Worm (Caenorhabditis elegans) whole organism, L3 larva: ENCODE measurements around the gene F57A10.2.

Source experiments
- R02D3.7 ChIP-seq: fragments of 150-350 bp; optimal IDR thresholded peaks from 2 replicates; lab custom pipeline; 2014; ENCODE audit warnings: missing biosample characterization, missing genetic modification characterization
- ZK546.5 ChIP-seq: sonication (generic microtip); optimal IDR thresholded peaks from 2 replicates; lab custom pipeline; 2017; ENCODE audit warnings: missing biosample characterization, missing genetic modification characterization
- aly-2 ChIP-seq: fragments of 150-350 bp; optimal IDR thresholded peaks from 2 replicates; lab custom pipeline; 2014; ENCODE audit warnings: missing biosample characterization, missing genetic modification characterization
- ama-1 ChIP-seq: fragments of 150-350 bp; optimal IDR thresholded peaks from 2 replicates; lab custom pipeline; 2018
- ceh-16 ChIP-seq: sonication (generic microtip); optimal IDR thresholded peaks from 2 replicates; lab custom pipeline; 2017; ENCODE audit warnings: missing biosample characterization, missing genetic modification characterization
- ceh-28 ChIP-seq: fragments of 150-350 bp; optimal IDR thresholded peaks from 2 replicates; lab custom pipeline; 2014; ENCODE audit warnings: missing biosample characterization, missing genetic modification reagents, missing genetic modification characterization
- ceh-82 ChIP-seq: fragments of 150-350 bp; optimal IDR thresholded peaks from 2 replicates; lab custom pipeline; 2014; ENCODE audit warnings: missing biosample characterization, missing genetic modification characterization
- ceh-9 ChIP-seq: sonication (generic microtip); optimal IDR thresholded peaks from 2 replicates; lab custom pipeline; 2018; ENCODE audit warnings: missing biosample characterization, missing genetic modification characterization
- daf-12 ChIP-seq: fragments of 150-350 bp; optimal IDR thresholded peaks from 2 replicates; lab custom pipeline; 2014; ENCODE audit warnings: missing biosample characterization, missing genetic modification reagents, missing genetic modification characterization
- egl-27 ChIP-seq: sonication (generic microtip); optimal IDR thresholded peaks from 4 replicates; lab custom pipeline; 2017; ENCODE audit warnings: missing biosample characterization, missing genetic modification reagents, missing genetic modification characterization
- elt-1 ChIP-seq: fragments of 150-350 bp; optimal IDR thresholded peaks from 2 replicates; lab custom pipeline; 2014; ENCODE audit warnings: missing biosample characterization, missing genetic modification characterization
- elt-3 ChIP-seq, 3 experiments: fragments of 150-350 bp in 1 of 3; sonication (generic microtip) in 2 of 3; optimal IDR thresholded peaks; 2 replicates in 2 of 3; 4 replicates in 1 of 3; lab custom pipeline; 2014 to 2017; ENCODE audit warnings: missing biosample characterization in 3 of 3, missing genetic modification characterization in 3 of 3
- fkh-10 ChIP-seq: sonication (generic microtip); optimal IDR thresholded peaks from 2 replicates; lab custom pipeline; 2017; ENCODE audit warnings: missing biosample characterization, missing genetic modification reagents, missing genetic modification characterization
- fkh-2 ChIP-seq: fragments of 150-350 bp; optimal IDR thresholded peaks from 2 replicates; lab custom pipeline; 2014; ENCODE audit warnings: missing biosample characterization, missing genetic modification reagents, missing genetic modification characterization
- hmg-11 ChIP-seq: sonication (generic microtip); optimal IDR thresholded peaks from 2 replicates; lab custom pipeline; 2016; ENCODE audit warnings: missing genetic modification characterization, missing compliant biosample characterization
- jun-1 ChIP-seq: fragments of 150-350 bp; optimal IDR thresholded peaks from 2 replicates; lab custom pipeline; 2014; ENCODE audit warnings: missing biosample characterization, missing genetic modification reagents, missing genetic modification characterization
- lin-15B ChIP-seq: fragments of 150-350 bp; optimal IDR thresholded peaks from 2 replicates; lab custom pipeline; 2014; ENCODE audit warnings: missing biosample characterization, missing genetic modification characterization
- lin-39 ChIP-seq: fragments of 150-350 bp; optimal IDR thresholded peaks from 2 replicates; lab custom pipeline; 2018; ENCODE audit warnings: missing biosample characterization, missing genetic modification reagents, missing genetic modification characterization
- lsy-12 ChIP-seq: sonication (generic microtip); optimal IDR thresholded peaks from 2 replicates; lab custom pipeline; 2016; ENCODE audit warnings: mild to moderate bottlenecking, missing genetic modification characterization, missing compliant biosample characterization
- mdl-1 ChIP-seq: fragments of 150-350 bp; optimal IDR thresholded peaks from 2 replicates; lab custom pipeline; 2014; ENCODE audit warnings: missing biosample characterization, missing genetic modification characterization
- mml-1 ChIP-seq: fragments of 150-350 bp; sonication (generic microtip); optimal IDR thresholded peaks from 3 replicates; lab custom pipeline; 2014; ENCODE audit warnings: missing biosample characterization, missing genetic modification characterization
- nfya-1 ChIP-seq: sonication (generic microtip); optimal IDR thresholded peaks from 2 replicates; lab custom pipeline; 2017; ENCODE audit warnings: missing genetic modification characterization, mild to moderate bottlenecking, missing compliant biosample characterization, antibody characterized with exemption, moderate library complexity; ENCODE audit not compliant: insufficient read depth
- nhr-12 ChIP-seq: fragments of 150-350 bp; optimal IDR thresholded peaks from 2 replicates; lab custom pipeline; 2014; ENCODE audit warnings: missing biosample characterization, missing genetic modification characterization
- nhr-23 ChIP-seq: fragments of 150-350 bp; optimal IDR thresholded peaks from 2 replicates; lab custom pipeline; 2014; ENCODE audit warnings: missing biosample characterization, missing genetic modification reagents, missing genetic modification characterization
- nhr-237 ChIP-seq: fragments of 150-350 bp; optimal IDR thresholded peaks from 2 replicates; lab custom pipeline; 2014; ENCODE audit warnings: missing biosample characterization, missing genetic modification characterization
- nhr-25 ChIP-seq: sonication (generic microtip); optimal IDR thresholded peaks from 2 replicates; lab custom pipeline; 2017; ENCODE audit warnings: missing biosample characterization, missing genetic modification characterization
- nhr-28 ChIP-seq: fragments of 150-350 bp; optimal IDR thresholded peaks from 2 replicates; lab custom pipeline; 2014; ENCODE audit warnings: missing biosample characterization, missing genetic modification characterization
- nhr-67 ChIP-seq: fragments of 150-350 bp; optimal IDR thresholded peaks from 2 replicates; lab custom pipeline; 2014; ENCODE audit warnings: missing biosample characterization, missing genetic modification characterization
- nhr-76 ChIP-seq: fragments of 150-350 bp; sonication (generic microtip); optimal IDR thresholded peaks from 5 replicates; lab custom pipeline; 2014; ENCODE audit warnings: missing biosample characterization, missing genetic modification characterization
- nhr-77 ChIP-seq: fragments of 150-350 bp; optimal IDR thresholded peaks from 2 replicates; lab custom pipeline; 2014; ENCODE audit warnings: missing biosample characterization, missing genetic modification characterization
- sea-2 ChIP-seq: fragments of 150-350 bp; sonication (generic microtip); optimal IDR thresholded peaks from 4 replicates; lab custom pipeline; 2014; ENCODE audit warnings: missing biosample characterization, missing genetic modification reagents, missing genetic modification characterization
- skn-1 ChIP-seq: fragments of 150-350 bp; optimal IDR thresholded peaks from 2 replicates; lab custom pipeline; 2014; ENCODE audit warnings: missing biosample characterization, missing genetic modification characterization
- tbx-2 ChIP-seq: sonication (generic microtip); optimal IDR thresholded peaks from 2 replicates; lab custom pipeline; 2016; ENCODE audit warnings: mild to moderate bottlenecking, missing genetic modification characterization, missing compliant biosample characterization
- ztf-11 ChIP-seq: fragments of 150-350 bp; optimal IDR thresholded peaks from 2 replicates; lab custom pipeline; 2014; ENCODE audit warnings: missing biosample characterization, missing genetic modification characterization
- ztf-4 ChIP-seq: fragments of 150-350 bp; optimal IDR thresholded peaks from 2 replicates; lab custom pipeline; 2014; ENCODE audit warnings: missing biosample characterization, missing genetic modification characterization

F57A10.2 gene

ce11 chrV:15757645-15758044, 8.7 kb upstream of the F57A10.2 start:
- TF ChIP-seq nhr-67 (tag; lab: Kevin White, UChicago) (no peak), nhr-28 (tag; lab: Kevin White, UChicago) (no peak), nhr-23 (tag; lab: Kevin White, UChicago) (no peak), tbx-2 (no peak), ztf-11 (tag; lab: Kevin White, UChicago) (no peak), ceh-9 (no peak), lin-39 (tag; lab: Kevin White, UChicago) (no peak), hmg-11 (tag; lab: Kevin White, UChicago) (no peak), ceh-16 (tag; lab: Kevin White, UChicago) (no peak), mdl-1 (tag; lab: Kevin White, UChicago) (no peak), ama-1 (lab: Kevin White, UChicago) (no peak), nhr-25 (tag; lab: Kevin White, UChicago) (no peak), nhr-77 (tag; lab: Kevin White, UChicago) (no peak), skn-1 (no peak), elt-3 (tag; optimal IDR thresholded peaks at IDR 0.05; lab: Kevin White, UChicago) (no peak), mml-1 (tag; lab: Kevin White, UChicago) (no peak), ceh-28 (no peak), sea-2 (no peak), R02D3.7 (no peak)

DNA sequence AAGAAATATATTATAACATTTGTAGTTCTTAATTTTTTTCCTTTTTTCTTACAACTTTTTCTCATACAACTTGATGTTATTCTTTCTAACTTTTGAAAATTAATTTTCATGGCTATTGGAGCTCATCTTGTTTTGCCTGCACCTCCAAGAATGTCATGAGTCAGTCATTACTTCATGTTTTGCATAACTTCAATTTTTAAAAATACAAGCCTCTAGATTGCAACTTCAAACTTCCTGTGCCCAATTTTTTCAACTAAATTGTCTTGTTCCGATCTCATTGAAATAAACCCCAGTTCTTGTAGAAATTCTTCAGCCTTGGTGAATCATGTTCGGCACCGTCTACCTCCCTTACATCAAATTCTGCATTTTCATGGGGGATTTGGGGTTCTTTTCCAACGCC, 7.9 kb upstream of the F57A10.2 start, which contains the start of gene str-9:
str-9 (plus strand) TSS at position 301 of the 400 bp plus-strand sequence.
- TF ChIP-seq nhr-76 (tag; lab: Kevin White, UChicago): no peak
- no peak for TF ChIP-seq elt-1 (tag; lab: Kevin White, UChicago)
- TF ChIP-seq lin-15B (tag; lab: Kevin White, UChicago): no peak
- TF ChIP-seq ceh-82: no peak
- TF ChIP-seq nhr-77 (tag; lab: Kevin White, UChicago): no peak
- no peak for TF ChIP-seq lsy-12
- no peak for TF ChIP-seq aly-2
- TF ChIP-seq lin-39 (tag; lab: Kevin White, UChicago): no peak
- TF ChIP-seq nhr-25 (tag; lab: Kevin White, UChicago): no peak
- TF ChIP-seq ama-1 (lab: Kevin White, UChicago): no peak
- no peak for TF ChIP-seq nhr-28 (tag; lab: Kevin White, UChicago)
- no peak for TF ChIP-seq R02D3.7
- no peak for TF ChIP-seq mdl-1 (tag; lab: Kevin White, UChicago)

DNA sequence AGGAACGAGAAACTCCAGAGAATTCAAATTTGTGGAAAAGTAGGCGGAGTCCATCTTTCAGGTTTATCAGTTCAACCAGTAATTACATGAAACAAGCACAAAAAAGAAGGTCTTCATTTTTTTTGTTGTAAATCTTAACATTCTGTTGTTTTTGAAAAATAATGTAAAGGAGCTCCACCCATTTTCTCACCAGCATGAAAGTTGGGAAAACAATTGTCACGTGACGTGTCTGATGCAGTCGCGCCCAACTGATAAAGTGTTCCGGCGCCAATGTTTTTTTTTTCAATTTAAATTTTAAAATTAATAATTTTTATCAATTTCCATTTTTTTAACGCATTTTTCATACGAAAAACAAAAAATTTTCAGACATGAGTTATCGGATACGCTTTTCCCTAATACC, 2.7 kb downstream of the F57A10.2 start, which contains the start of gene F57A10.4:
F57A10.4 (plus strand) TSS at position 367 of the 400 bp plus-strand sequence.
- TF ChIP-seq fkh-2 (tag; lab: Kevin White, UChicago) (no peak), nhr-237 (tag; lab: Kevin White, UChicago) (no peak), mdl-1 (tag; lab: Kevin White, UChicago) (no peak), ceh-82 (no peak), ZK546.5 (tag; lab: Kevin White, UChicago) (no peak), jun-1 (tag; lab: Kevin White, UChicago) (no peak), egl-27 (tag; lab: Kevin White, UChicago) (no peak), sea-2 (no peak), nhr-76 (tag; lab: Kevin White, UChicago) (no peak)
- TF ChIP-seq, all 47 proteins: peak for 0

DNA sequence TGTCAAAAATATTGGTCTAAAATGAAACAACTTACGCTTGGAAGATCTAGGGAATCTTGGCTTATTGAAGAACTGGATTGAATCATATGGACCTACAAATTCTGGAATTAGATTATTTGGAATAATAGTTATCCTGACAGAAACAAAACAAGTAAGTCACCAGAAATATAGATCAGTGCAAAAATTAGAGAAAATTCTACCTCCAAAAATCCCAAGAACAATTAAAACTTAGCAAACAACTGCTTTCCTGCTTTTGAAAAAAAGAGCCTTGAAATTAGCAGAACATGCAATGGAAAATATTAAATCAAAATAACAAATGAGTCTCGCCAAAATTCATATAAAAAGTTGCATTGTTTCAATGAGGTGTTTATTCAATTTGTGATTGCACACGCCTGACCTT, 6.8 kb downstream of the F57A10.2 start, which contains the start of gene nhr-60:
nhr-60 (minus strand) TSS at position 101 of the 400 bp plus-strand sequence.
- TF ChIP-seq aly-2 (no peak), elt-3 (tag; optimal IDR thresholded peaks at IDR 0.05; lab: Kevin White, UChicago) (no peak), ceh-9 (no peak), nfya-1 (tag; lab: Kevin White, UChicago) (no peak), nhr-237 (tag; lab: Kevin White, UChicago) (no peak), mml-1 (tag; lab: Kevin White, UChicago) (no peak), ceh-16 (tag; lab: Kevin White, UChicago) (no peak), hmg-11 (tag; lab: Kevin White, UChicago) (no peak), nhr-12 (no peak), ceh-82 (no peak), egl-27 (tag; lab: Kevin White, UChicago) (no peak), ztf-4 (no peak), ztf-11 (tag; lab: Kevin White, UChicago) (no peak), nhr-77 (tag; lab: Kevin White, UChicago) (no peak), fkh-10 (GFP tag; lab: Kevin White, UChicago) (no peak), jun-1 (tag; lab: Kevin White, UChicago) (no peak), daf-12 (tag; lab: Kevin White, UChicago) (no peak), lin-39 (tag; lab: Kevin White, UChicago) (no peak)
